Worm (Caenorhabditis elegans) whole organism, late embryonic: ENCODE results near the gene dgk-3.

ENCODE experiments used
- C38D4.7 ChIP-seq: fragments of 200-800 bp; sonication (Bioruptor generic); optimal IDR thresholded peaks from 2 replicates; lab custom pipeline; 2018; ENCODE audit warnings: mild to moderate bottlenecking, missing genetic modification characterization, moderate library complexity, missing compliant biosample characterization
- K02D7.2 ChIP-seq: sonication (generic microtip); optimal IDR thresholded peaks from 2 replicates; lab custom pipeline; 2017; ENCODE audit warnings: mild to moderate bottlenecking, missing genetic modification characterization, missing compliant biosample characterization
- K09A11.1 ChIP-seq: sonication (generic microtip); optimal IDR thresholded peaks from 2 replicates; lab custom pipeline; 2017; ENCODE audit warnings: antibody characterized with exemption, mild to moderate bottlenecking, missing genetic modification characterization, missing compliant biosample characterization; ENCODE audit not compliant: insufficient read depth
- Y22D7AL.16 ChIP-seq: sonication (generic microtip); optimal IDR thresholded peaks from 2 replicates; lab custom pipeline; 2016; ENCODE audit warnings: missing genetic modification characterization, missing compliant biosample characterization
- ahr-1 ChIP-seq: sonication (generic microtip); optimal IDR thresholded peaks from 2 replicates; lab custom pipeline; 2016; ENCODE audit warnings: missing genetic modification characterization, missing compliant biosample characterization
- ceh-18 ChIP-seq: sonication (generic microtip); optimal IDR thresholded peaks from 2 replicates; lab custom pipeline; 2016; ENCODE audit warnings: missing genetic modification characterization, missing compliant biosample characterization
- ceh-19 ChIP-seq: fragments of 200-800 bp; sonication (Bioruptor generic); optimal IDR thresholded peaks from 2 replicates; lab custom pipeline; 2018; ENCODE audit warnings: mild to moderate bottlenecking, missing genetic modification characterization, missing compliant biosample characterization
- ceh-30 ChIP-seq: fragments of 150-350 bp; optimal IDR thresholded peaks from 2 replicates; lab custom pipeline; 2014; ENCODE audit warnings: missing biosample characterization, missing genetic modification characterization
- ceh-31 ChIP-seq: sonication (generic microtip); optimal IDR thresholded peaks from 2 replicates; lab custom pipeline; 2016; ENCODE audit warnings: missing genetic modification characterization, missing compliant biosample characterization
- ceh-34 ChIP-seq: sonication (generic microtip); optimal IDR thresholded peaks from 2 replicates; lab custom pipeline; 2016; ENCODE audit warnings: mild to moderate bottlenecking, missing genetic modification characterization, missing compliant biosample characterization
- ceh-48 ChIP-seq: sonication (generic microtip); optimal IDR thresholded peaks from 2 replicates; lab custom pipeline; 2016; ENCODE audit warnings: missing genetic modification characterization, inconsistent platforms, missing compliant biosample characterization
- ceh-6 ChIP-seq: fragments of 200-800 bp; sonication (Bioruptor generic); optimal IDR thresholded peaks from 2 replicates; lab custom pipeline; 2018; ENCODE audit warnings: mild to moderate bottlenecking, missing genetic modification characterization, missing compliant biosample characterization
- dmd-4 ChIP-seq: sonication (generic microtip); optimal IDR thresholded peaks from 2 replicates; lab custom pipeline; 2016; ENCODE audit warnings: borderline replicate concordance, missing genetic modification characterization, missing compliant biosample characterization
- elt-2 ChIP-seq: sonication (generic microtip); optimal IDR thresholded peaks from 2 replicates; lab custom pipeline; 2016; ENCODE audit warnings: missing genetic modification reagents, missing genetic modification characterization, missing compliant biosample characterization
- elt-4 ChIP-seq: sonication (generic microtip); optimal IDR thresholded peaks from 2 replicates; lab custom pipeline; 2016; ENCODE audit warnings: missing genetic modification characterization, missing compliant biosample characterization
- fax-1 ChIP-seq: sonication (generic microtip); optimal IDR thresholded peaks from 2 replicates; lab custom pipeline; 2016; ENCODE audit warnings: missing genotype, missing genetic modification characterization, missing compliant biosample characterization
- gmeb-2 ChIP-seq: sonication (generic microtip); optimal IDR thresholded peaks from 2 replicates; lab custom pipeline; 2016; ENCODE audit warnings: missing genetic modification characterization, inconsistent platforms, missing compliant biosample characterization
- hlh-13 ChIP-seq: fragments of 200-800 bp; sonication (Bioruptor generic); optimal IDR thresholded peaks from 2 replicates; lab custom pipeline; 2018; ENCODE audit warnings: mild to moderate bottlenecking, missing genetic modification characterization, missing compliant biosample characterization
- hlh-6 ChIP-seq: sonication (generic microtip); optimal IDR thresholded peaks from 2 replicates; lab custom pipeline; 2016; ENCODE audit warnings: missing genotype, missing genetic modification characterization, missing compliant biosample characterization
- madf-2 ChIP-seq: sonication (generic microtip); optimal IDR thresholded peaks from 2 replicates; lab custom pipeline; 2017; ENCODE audit warnings: missing genetic modification characterization, missing compliant biosample characterization
- mec-3 ChIP-seq: sonication (generic microtip); optimal IDR thresholded peaks from 2 replicates; lab custom pipeline; 2016; ENCODE audit warnings: borderline replicate concordance, missing genetic modification characterization, missing compliant biosample characterization
- nfya-1 ChIP-seq: sonication (generic microtip); optimal IDR thresholded peaks from 2 replicates; lab custom pipeline; 2017; ENCODE audit warnings: missing genetic modification characterization, mild to moderate bottlenecking, missing compliant biosample characterization, antibody characterized with exemption, moderate library complexity
- nhr-232 ChIP-seq: sonication (generic microtip); optimal IDR thresholded peaks from 2 replicates; lab custom pipeline; 2016; ENCODE audit warnings: missing genetic modification characterization, missing compliant biosample characterization
- npax-4 ChIP-seq: sonication (generic microtip); optimal IDR thresholded peaks from 2 replicates; lab custom pipeline; 2016; ENCODE audit warnings: missing genetic modification characterization, missing compliant biosample characterization
- odd-2 ChIP-seq: sonication (generic microtip); optimal IDR thresholded peaks from 2 replicates; lab custom pipeline; 2017; ENCODE audit warnings: antibody characterized with exemption, mild to moderate bottlenecking, missing genetic modification characterization, missing compliant biosample characterization
- pat-9 ChIP-seq: fragments of 200-800 bp; sonication (Bioruptor generic); optimal IDR thresholded peaks from 2 replicates; lab custom pipeline; 2018; ENCODE audit warnings: mild to moderate bottlenecking, missing genetic modification characterization, moderate library complexity, missing compliant biosample characterization
- pax-1 ChIP-seq: fragments of 150-350 bp; optimal IDR thresholded peaks from 2 replicates; lab custom pipeline; 2014; ENCODE audit warnings: missing biosample characterization, missing genetic modification characterization
- pros-1 ChIP-seq: fragments of 150-350 bp; optimal IDR thresholded peaks from 2 replicates; lab custom pipeline; 2014; ENCODE audit warnings: missing biosample characterization, missing genetic modification reagents, missing genetic modification characterization
- rnt-1 ChIP-seq: sonication (generic microtip); optimal IDR thresholded peaks from 2 replicates; lab custom pipeline; 2016; ENCODE audit warnings: missing genetic modification characterization, missing compliant biosample characterization
- sdc-2 ChIP-seq: sonication (generic microtip); optimal IDR thresholded peaks from 2 replicates; lab custom pipeline; 2016; ENCODE audit warnings: missing genotype, missing genetic modification characterization, missing compliant biosample characterization
- sox-2 ChIP-seq: fragments of 200-800 bp; sonication (Bioruptor generic); IDR thresholded peaks from 2 replicates; pipeline ENCODE4 v1.3.6; 2022; ENCODE audit warnings: missing genetic modification reagents, missing genetic modification characterization, missing compliant biosample characterization
- sox-4 ChIP-seq: sonication (generic microtip); optimal IDR thresholded peaks from 2 replicates; lab custom pipeline; 2017; ENCODE audit warnings: mild to moderate bottlenecking, missing genetic modification characterization, inconsistent platforms, missing compliant biosample characterization
- tbx-2 ChIP-seq: sonication (generic microtip); optimal IDR thresholded peaks from 2 replicates; lab custom pipeline; 2016; ENCODE audit warnings: missing genetic modification characterization, missing compliant biosample characterization
- unc-3 ChIP-seq, 2 experiments: fragments of 200-800 bp in 1 of 2; sonication (Bioruptor generic) in 1 of 2; sonication (generic microtip) in 1 of 2; conservative IDR thresholded peaks in 1 of 2; optimal IDR thresholded peaks in 1 of 2; 2 replicates each; pipeline versions ENCODE4 v1.3.6 to Lab custom; 2016 to 2022; ENCODE audit warnings: missing compliant biosample characterization in 2 of 2, missing genetic modification characterization in 2 of 2, missing genetic modification reagents in 1 of 2
- unc-42 ChIP-seq: sonication (generic microtip); optimal IDR thresholded peaks from 2 replicates; lab custom pipeline; 2016; ENCODE audit warnings: missing genotype, missing genetic modification characterization, missing compliant biosample characterization
- unc-86 ChIP-seq: sonication (generic microtip); optimal IDR thresholded peaks from 2 replicates; lab custom pipeline; 2016; ENCODE audit warnings: missing genetic modification characterization, missing compliant biosample characterization

Gene dgk-3

DNA sequence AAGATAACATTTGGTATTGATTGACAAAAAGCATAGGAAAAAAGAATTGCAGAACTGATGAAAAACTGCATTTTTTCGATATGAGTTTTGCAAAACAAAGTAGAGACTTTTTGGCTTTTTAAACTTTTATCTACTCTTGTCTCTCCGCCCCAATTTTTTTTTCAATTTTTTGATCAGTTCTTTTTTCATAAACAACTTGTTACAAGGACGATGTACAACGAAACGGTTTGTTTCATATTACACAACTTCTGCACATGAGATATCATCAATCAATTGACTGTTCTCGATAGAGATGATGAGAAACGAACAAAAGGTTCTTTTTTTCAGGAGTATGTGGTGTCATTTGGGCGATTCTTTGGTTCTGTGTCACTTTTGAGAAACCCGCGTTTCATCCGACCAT, 24.3 kb upstream of the dgk-3 start, which contains the start of gene ZK512.7:
Gene ZK512.7, minus strand, starts transcription at position 101 of the 400 bp plus-strand sequence.
- no peak for TF ChIP-seq unc-3 (GFP tag; conservative IDR thresholded peaks at IDR 0.05; lab: Robert Waterston, UW)
- TF ChIP-seq unc-3 (tag; optimal IDR thresholded peaks at IDR 0.05; lab: Kevin White, UChicago): no peak
- TF ChIP-seq hlh-13 (GFP tag; lab: Kevin White, UChicago): no peak
- no peak for TF ChIP-seq ceh-31
- no peak for TF ChIP-seq hlh-6 (tag; lab: Kevin White, UChicago)
- no peak for TF ChIP-seq dmd-4 (tag; lab: Kevin White, UChicago)
- TF ChIP-seq ceh-34 (tag; lab: Kevin White, UChicago): no peak
- TF ChIP-seq ceh-18 (tag; lab: Kevin White, UChicago): no peak
- no peak for TF ChIP-seq K02D7.2 (tag; lab: Kevin White, UChicago)
- no peak for TF ChIP-seq sox-2
- TF ChIP-seq rnt-1: no peak
- no peak for TF ChIP-seq unc-86
- no peak for TF ChIP-seq ceh-19 (GFP tag; lab: Kevin White, UChicago)

DNA sequence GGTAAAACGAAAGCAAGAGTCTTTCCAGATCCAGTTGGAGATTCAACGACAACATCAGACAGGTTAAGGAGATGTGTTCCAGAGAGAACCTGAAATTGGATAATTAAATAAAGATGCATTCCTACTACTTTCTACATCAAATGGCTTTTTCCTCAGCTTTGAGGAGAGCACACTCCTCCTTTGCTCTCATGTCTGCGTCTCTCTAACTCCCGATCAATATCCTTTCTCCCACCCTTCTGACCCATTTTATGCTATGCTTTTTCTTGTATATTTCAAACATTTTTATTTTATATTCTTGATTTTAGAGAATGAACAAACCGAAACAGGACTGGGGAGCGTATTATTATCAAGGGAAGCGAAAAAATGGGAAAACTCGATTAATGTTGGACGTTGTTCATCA, 19.0 kb upstream of the dgk-3 start, which contains the start of gene ZK512.11:
Gene ZK512.11, plus strand, starts transcription at position 301 of the 400 bp plus-strand sequence.
- TF ChIP-seq sdc-2 (tag; lab: Kevin White, UChicago) (no peak), tbx-2 (tag; lab: Kevin White, UChicago) (no peak), ceh-31 (no peak), odd-2 (tag; lab: Kevin White, UChicago) (no peak), pax-1 (no peak), mec-3 (tag; lab: Kevin White, UChicago) (no peak), Y22D7AL.16 (no peak), ceh-48 (tag; lab: Kevin White, UChicago) (peak; percentile 69), pros-1 (tag; lab: Kevin White, UChicago) (no peak), npax-4 (tag; lab: Kevin White, UChicago) (no peak), madf-2 (no peak), nfya-1 (tag; lab: Kevin White, UChicago) (peak; percentile 7), sox-4 (tag; lab: Kevin White, UChicago) (no peak), unc-42 (tag; lab: Kevin White, UChicago) (peak; percentile 64), elt-2 (tag; lab: Kevin White, UChicago) (no peak)

DNA sequence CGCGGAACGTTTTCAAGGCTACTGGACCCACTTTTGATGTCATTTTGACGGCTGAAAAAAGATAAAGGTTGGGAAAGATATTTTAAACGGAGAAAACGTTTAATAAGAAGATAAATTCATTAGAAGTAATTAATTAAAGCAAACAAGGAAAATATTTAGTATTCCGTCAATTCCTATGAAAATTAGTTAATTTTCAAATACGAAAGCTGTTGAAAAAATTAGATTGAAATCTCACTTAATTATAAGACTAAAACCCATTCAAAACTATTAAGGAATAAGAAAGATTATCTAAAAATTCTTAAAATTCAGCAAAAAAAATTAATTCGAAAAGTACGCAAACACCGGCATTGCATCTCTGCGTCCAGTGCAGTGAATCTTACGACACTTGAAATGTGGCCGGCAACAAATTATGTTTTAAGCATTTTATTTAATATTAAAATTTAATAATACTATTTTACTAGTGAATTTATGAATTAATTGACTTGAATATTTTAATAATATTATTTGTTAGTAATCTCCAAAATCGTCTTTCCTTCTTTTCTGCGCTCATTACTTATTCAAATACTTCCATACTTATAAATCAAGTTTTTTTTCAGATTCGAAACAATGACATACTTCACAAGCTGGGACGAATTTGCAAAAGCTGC, 18.0 kb upstream of the dgk-3 start, which contains the start of the genes ZK512.2 and ZK512.4:
Gene ZK512.2, minus strand, starts transcription at position 51 of the 647 bp plus-strand sequence.
Gene ZK512.4, plus strand, starts transcription at position 597 of the 647 bp plus-strand sequence.
- TF ChIP-seq unc-42 (tag; lab: Kevin White, UChicago) (peak; percentile 8), nhr-232 (no peak)

DNA sequence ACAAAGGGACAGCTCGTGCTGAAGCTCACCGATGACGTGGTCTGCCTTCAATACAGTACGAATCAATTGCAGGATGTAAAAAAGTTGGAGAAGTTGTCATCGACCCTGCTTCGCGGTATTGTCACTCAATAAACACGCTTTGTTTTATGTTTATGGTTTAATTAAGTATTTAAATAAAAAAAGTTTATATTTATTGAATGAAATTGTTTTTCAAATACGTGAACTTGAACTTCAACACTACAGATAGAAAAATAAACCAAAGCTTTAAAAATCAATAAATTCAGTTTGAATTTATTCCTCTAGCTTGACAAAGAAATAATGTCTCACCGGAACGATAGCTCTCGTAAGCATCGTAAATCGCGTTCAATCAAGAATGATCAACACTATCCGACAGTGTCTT, 17.1 kb upstream of the dgk-3 start, which contains the start of gene ZK512.8:
Gene ZK512.8, plus strand, starts transcription at position 301 of the 400 bp plus-strand sequence.
- no peak for TF ChIP-seq C38D4.7 (GFP tag; lab: Kevin White, UChicago)
- no peak for TF ChIP-seq unc-86
- no peak for TF ChIP-seq gmeb-2
- no peak for TF ChIP-seq ahr-1 (tag; lab: Kevin White, UChicago)
- no peak for TF ChIP-seq elt-4
- TF ChIP-seq fax-1 (tag; lab: Kevin White, UChicago): no peak
- TF ChIP-seq ceh-30 (tag; lab: Kevin White, UChicago): no peak
- TF ChIP-seq pat-9 (tag; lab: Kevin White, UChicago): no peak
- no peak for TF ChIP-seq tbx-2 (tag; lab: Kevin White, UChicago)
- TF ChIP-seq ceh-6 (GFP tag; lab: Kevin White, UChicago): no peak
- no peak for TF ChIP-seq dmd-4 (tag; lab: Kevin White, UChicago)
- TF ChIP-seq K09A11.1 (tag; lab: Kevin White, UChicago): no peak
